Fruit fly (Drosophila melanogaster) whole organism, wandering third instar larva: ENCODE measurements around the gene CG45105.

ENCODE experiments used
- br ChIP-seq: fragments of 200-800 bp; sonication (Bioruptor generic); optimal IDR thresholded peaks from 2 replicates; lab custom pipeline; 2016; ENCODE audit warnings: missing biosample characterization, missing genetic modification characterization
- dl ChIP-seq, 2 experiments: fragments of 175-275, 200-275 bp in 1 of 2; fragments of 200-275 bp in 1 of 2; sonication (Bioruptor generic); optimal IDR thresholded peaks; lab custom pipeline; 2018; ENCODE audit warnings: mild to moderate bottlenecking in 2 of 2, missing biosample characterization in 2 of 2, missing genetic modification characterization in 2 of 2, moderate library complexity in 2 of 2; ENCODE audit not compliant: partially characterized antibody in 2 of 2, insufficient read depth in 1 of 2
- fru ChIP-seq: fragments of 200-800 bp; sonication (Bioruptor generic); optimal IDR thresholded peaks from 3 replicates; lab custom pipeline; 2016; ENCODE audit warnings: missing biosample characterization, mild to moderate bottlenecking, missing genetic modification characterization
- h ChIP-seq: fragments of 200-800 bp; sonication (Bioruptor generic); optimal IDR thresholded peaks from 3 replicates; lab custom pipeline; 2016; ENCODE audit warnings: missing biosample characterization, mild to moderate bottlenecking, missing genetic modification characterization
- pan ChIP-seq: fragments of >200 bp; optimal IDR thresholded peaks from 2 replicates; lab custom pipeline; 2017
- psq ChIP-seq: fragments of 200-800 bp; sonication (Bioruptor generic); optimal IDR thresholded peaks from 3 replicates; lab custom pipeline; 2017; ENCODE audit warnings: missing biosample characterization, mild to moderate bottlenecking, missing genetic modification characterization, moderate library complexity
- rgr ChIP-seq: fragments of 200-800 bp; sonication (Bioruptor generic); optimal IDR thresholded peaks from 3 replicates; lab custom pipeline; 2016; ENCODE audit warnings: missing biosample characterization, mild to moderate bottlenecking, missing genetic modification characterization
- usp ChIP-seq: fragments of >200 bp; optimal IDR thresholded peaks from 2 replicates; lab custom pipeline; 2017; ENCODE audit warnings: missing biosample characterization, missing genetic modification characterization
- woc ChIP-seq: sonication (Bioruptor generic); optimal IDR thresholded peaks from 2 replicates; lab custom pipeline; 2016; ENCODE audit warnings: missing biosample characterization, mild to moderate bottlenecking, missing genetic modification characterization

- TF ChIP-seq pan (lab: Kevin White, UChicago) = no peak
- TF ChIP-seq rgr (GFP tag; lab: Kevin White, UChicago) = no peak
- no peak for TF ChIP-seq woc (GFP tag; lab: Kevin White, UChicago)
- no peak for TF ChIP-seq br (GFP tag; lab: Kevin White, UChicago)
- no peak for TF ChIP-seq usp (GFP tag; lab: Kevin White, UChicago)
- TF ChIP-seq psq = no peak
- no peak for TF ChIP-seq fru
- TF ChIP-seq h (GFP tag; lab: Kevin White, UChicago) = no peak
- TF ChIP-seq dl (GFP tag; optimal IDR thresholded peaks at IDR 0.05; lab: Kevin White, UChicago; ENCODE audit: insufficient read depth in 1 of 2, partially characterized antibody in 2 of 2) = no peak
Measured at dm6 chr3R:15872829-15873440, 44.9 kb downstream of the CG45105 start.
